Fruit fly (Drosophila melanogaster): ENCODE data around the gene BoYb.

DNA sequence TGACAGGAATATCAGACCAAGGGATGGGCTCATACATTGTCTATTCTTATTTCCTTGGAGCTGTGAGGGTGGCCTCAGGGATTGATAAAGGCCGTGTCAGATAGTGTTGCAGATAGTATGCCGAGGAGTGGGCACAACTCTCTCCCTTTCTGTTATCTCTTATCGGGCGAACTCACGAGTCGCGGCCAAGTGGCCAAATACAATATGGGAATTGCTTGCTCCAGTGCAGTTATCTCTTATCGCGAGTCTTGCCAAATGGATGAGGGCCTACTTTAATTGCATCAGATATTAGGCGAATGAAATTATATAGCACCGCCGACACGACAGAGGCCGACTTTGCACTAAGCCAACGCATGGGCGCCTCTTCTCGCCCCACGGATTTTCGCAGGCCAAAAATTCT, 14.8 kb upstream of the BoYb start:
- TF ChIP-seq Lpt (GFP tag; optimal IDR thresholded peaks at IDR 0.05) (no peak), CG11762 (GFP tag; optimal IDR thresholded peaks at IDR 0.05; ENCODE audit: insufficient read depth) (no peak), CG32006 (GFP tag; optimal IDR thresholded peaks at IDR 0.05) (no peak), CG31627 (GFP tag; optimal IDR thresholded peaks at IDR 0.05) (no peak), CG3032 (tag; optimal IDR thresholded peaks at IDR 0.05) (no peak), CG16779 (tag; optimal IDR thresholded peaks at IDR 0.05) (no peak), Ets96B (tag; optimal IDR thresholded peaks at IDR 0.05) (no peak), Sox14 (GFP tag; optimal IDR thresholded peaks at IDR 0.05) (no peak), CG7368 (GFP tag; optimal IDR thresholded peaks at IDR 0.05) (no peak), achi (GFP tag; optimal IDR thresholded peaks at IDR 0.05) (no peak), Ets21C (GFP tag; optimal IDR thresholded peaks at IDR 0.05) (no peak)
